Fruit fly (Drosophila melanogaster) whole organism, adult: ENCODE results near the gene CG13983.

Experiments used
- CG11617 ChIP-seq: fragments of 200-800 bp; sonication (Bioruptor generic); optimal IDR thresholded peaks from 2 replicates; lab custom pipeline; 2017; ENCODE audit warnings: mild to moderate bottlenecking, missing biosample characterization, missing genetic modification reagents, missing genetic modification characterization
- CG12768 ChIP-seq: fragments of 200-800 bp; sonication (Bioruptor generic); optimal IDR thresholded peaks from 2 replicates; lab custom pipeline; 2017; ENCODE audit warnings: missing biosample characterization, missing genetic modification characterization, mild to moderate bottlenecking, moderate library complexity, missing genetic modification reagents
- CG14711 ChIP-seq: fragments of 200-800 bp; sonication (Bioruptor generic); optimal IDR thresholded peaks from 2 replicates; lab custom pipeline; 2018; ENCODE audit warnings: missing biosample characterization, mild to moderate bottlenecking, missing genetic modification characterization, moderate library complexity
- CG1620 ChIP-seq: fragments of 200-800 bp; sonication (Bioruptor generic); optimal IDR thresholded peaks from 2 replicates; lab custom pipeline; 2016; ENCODE audit warnings: missing biosample characterization, missing genetic modification characterization
- CG33017 ChIP-seq: fragments of 200-800 bp; sonication (Bioruptor generic); optimal IDR thresholded peaks from 2 replicates; lab custom pipeline; 2018; ENCODE audit warnings: missing biosample characterization, mild to moderate bottlenecking, missing genetic modification characterization, moderate library complexity
- CG5204 ChIP-seq: fragments of 200-800 bp; sonication (Bioruptor generic); optimal IDR thresholded peaks from 2 replicates; lab custom pipeline; 2016; ENCODE audit warnings: missing biosample characterization, missing genetic modification characterization
- CG7045 ChIP-seq: fragments of 200-800 bp; sonication (Bioruptor generic); optimal IDR thresholded peaks from 2 replicates; lab custom pipeline; 2017; ENCODE audit warnings: missing biosample characterization, mild to moderate bottlenecking, missing genetic modification characterization
- CG7101 ChIP-seq: fragments of 200-800 bp; sonication (Bioruptor generic); optimal IDR thresholded peaks from 2 replicates; lab custom pipeline; 2018; ENCODE audit warnings: missing biosample characterization, mild to moderate bottlenecking, missing genetic modification characterization, moderate library complexity
- Clk ChIP-seq: fragments of 200-800 bp; sonication (Bioruptor generic); optimal IDR thresholded peaks from 2 replicates; lab custom pipeline; 2017; ENCODE audit warnings: missing biosample characterization, missing genetic modification characterization
- Crg-1 ChIP-seq: fragments of 200-800 bp; sonication (Bioruptor generic); optimal IDR thresholded peaks from 2 replicates; lab custom pipeline; 2016; ENCODE audit warnings: missing biosample characterization, missing genetic modification characterization
- Hr96 ChIP-seq: fragments of 200-800 bp; sonication (Bioruptor generic); optimal IDR thresholded peaks from 2 replicates; lab custom pipeline; 2016; ENCODE audit warnings: missing biosample characterization, missing genetic modification characterization
- Mnt ChIP-seq: fragments of 200-800 bp; sonication (Bioruptor generic); optimal IDR thresholded peaks from 2 replicates; lab custom pipeline; 2016; ENCODE audit warnings: missing biosample characterization, mild to moderate bottlenecking, missing genetic modification characterization
- bab1 ChIP-seq: fragments of 200-800 bp; sonication (Bioruptor generic); optimal IDR thresholded peaks from 3 replicates; lab custom pipeline; 2019; ENCODE audit warnings: missing biosample characterization, mild to moderate bottlenecking, missing genetic modification characterization, moderate library complexity
- cic ChIP-seq: fragments of 200-800 bp; sonication (Bioruptor generic); optimal IDR thresholded peaks from 2 replicates; lab custom pipeline; 2017; ENCODE audit warnings: missing biosample characterization, mild to moderate bottlenecking, missing genetic modification characterization, moderate library complexity
- cnc ChIP-seq, 2 experiments: fragments of >200 bp; optimal IDR thresholded peaks; 2 replicates each; lab custom pipeline; 2017
- kay ChIP-seq: fragments of 200-800 bp; sonication (Bioruptor generic); peaks from one replicate; lab custom pipeline; 2016; ENCODE audit warnings: missing biosample characterization, missing genetic modification characterization, borderline replicate concordance
- ovo ChIP-seq: fragments of 200-800 bp; sonication (Bioruptor generic); optimal IDR thresholded peaks from 2 replicates; lab custom pipeline; 2016; ENCODE audit warnings: missing biosample characterization, missing genetic modification characterization
- pad ChIP-seq: fragments of 200-800 bp; sonication (Bioruptor generic); optimal IDR thresholded peaks from 3 replicates; lab custom pipeline; 2017; ENCODE audit warnings: missing biosample characterization, missing genetic modification characterization, mild to moderate bottlenecking, moderate library complexity, missing genetic modification reagents
- tj ChIP-seq: fragments of 200-800 bp; sonication (Bioruptor generic); optimal IDR thresholded peaks from 3 replicates; lab custom pipeline; 2017; ENCODE audit warnings: missing biosample characterization, mild to moderate bottlenecking, missing genetic modification characterization, moderate library complexity
- toe ChIP-seq: fragments of 200-800 bp; sonication (Bioruptor generic); optimal IDR thresholded peaks from 2 replicates; lab custom pipeline; 2016; ENCODE audit warnings: missing biosample characterization, missing genetic modification characterization

Gene CG13983

dm6 chr2L:6253005-6253353 lies 11.3 kb downstream of the CG13983 start, which contains the start of gene Ddr:
Gene Ddr, plus strand, starts transcription at chr2L:6253123.
- TF ChIP-seq CG5204 (GFP tag; lab: Kevin White, UChicago) (no peak), cnc (optimal IDR thresholded peaks at IDR 0.05; lab: Kevin White, UChicago) (no peak), Clk (no peak), ovo (GFP tag; lab: Kevin White, UChicago) (no peak), kay (GFP tag; lab: Kevin White, UChicago) (no peak), CG33017 (no peak), toe (no peak), CG7045 (GFP tag; lab: Kevin White, UChicago) (no peak)

- no peak for TF ChIP-seq Mnt (GFP tag; lab: Kevin White, UChicago)
- TF ChIP-seq toe, result no peak
- TF ChIP-seq pad (GFP tag; lab: Kevin White, UChicago), result no peak
- peak; percentile 24 for TF ChIP-seq CG7045 (GFP tag; lab: Kevin White, UChicago)
Observed at dm6 chr2L:6252258-6253004, 11.9 kb downstream of the CG13983 start.

dm6 chr2L:6249421-6249820 lies 14.9 kb downstream of the CG13983 start:
- no peak for TF ChIP-seq CG7101 (tag; lab: Kevin White, UChicago)
- no peak for TF ChIP-seq CG5204 (GFP tag; lab: Kevin White, UChicago)
- TF ChIP-seq CG12768 (GFP tag; lab: Kevin White, UChicago), result no peak
- TF ChIP-seq cic (GFP tag; lab: Kevin White, UChicago), result no peak
- TF ChIP-seq tj, result no peak
- no peak for TF ChIP-seq CG1620 (GFP tag; lab: Kevin White, UChicago)
- no peak for TF ChIP-seq Crg-1
- no peak for TF ChIP-seq kay (GFP tag; lab: Kevin White, UChicago)
- no peak for TF ChIP-seq ovo (GFP tag; lab: Kevin White, UChicago)
- TF ChIP-seq toe, result no peak
- no peak for TF ChIP-seq Mnt (GFP tag; lab: Kevin White, UChicago)
- no peak for TF ChIP-seq cnc (optimal IDR thresholded peaks at IDR 0.05; lab: Kevin White, UChicago)

DNA sequence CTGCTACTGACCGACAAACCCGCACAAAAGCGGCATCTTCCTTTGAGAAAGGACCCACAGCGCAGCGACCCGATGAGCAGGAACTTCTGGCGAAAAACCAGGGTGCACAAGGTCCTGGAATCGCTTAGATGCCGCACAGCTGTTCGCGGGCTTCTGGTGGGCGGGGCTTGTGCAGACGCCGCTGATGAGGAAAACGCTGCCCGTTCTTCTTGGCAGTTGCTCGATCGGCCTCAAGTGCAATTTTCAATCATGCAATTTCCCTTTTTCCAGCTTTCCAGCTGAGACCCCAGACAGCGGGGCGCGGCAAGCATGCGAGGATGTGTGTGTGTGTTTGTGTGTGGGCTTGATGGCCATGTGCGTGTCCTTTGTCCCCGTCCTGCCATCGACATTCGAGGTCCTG lies 22.3 kb downstream of the CG13983 start:
- no peak for TF ChIP-seq CG5204 (GFP tag; lab: Kevin White, UChicago)
- TF ChIP-seq toe, result no peak

DNA sequence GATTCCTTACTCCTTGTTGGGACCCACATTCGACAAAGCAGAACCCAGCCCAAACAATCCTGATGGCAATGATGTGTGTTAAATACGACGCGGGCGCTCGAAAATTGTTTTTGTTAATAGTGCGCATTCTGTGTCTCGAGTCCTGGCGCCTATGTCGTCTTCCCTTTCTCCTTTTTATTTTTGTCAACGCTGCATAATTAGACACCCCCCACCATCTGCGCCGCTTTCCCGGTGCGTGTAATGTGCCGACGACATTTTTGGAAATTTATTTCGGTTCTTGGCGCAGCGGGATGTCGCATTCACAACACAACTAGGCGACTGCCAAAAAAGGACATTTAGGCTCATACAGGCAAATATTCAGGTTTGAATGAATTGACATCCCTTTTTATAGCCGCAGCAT lies 23.3 kb downstream of the CG13983 start:
- TF ChIP-seq Clk (no peak), Crg-1 (no peak), tj (no peak), CG12768 (GFP tag; lab: Kevin White, UChicago) (no peak), cnc (optimal IDR thresholded peaks at IDR 0.05; lab: Kevin White, UChicago) (no peak), bab1 (GFP tag; lab: Kevin White, UChicago) (no peak), Hr96 (no peak), toe (no peak), cic (GFP tag; lab: Kevin White, UChicago) (no peak), CG1620 (GFP tag; lab: Kevin White, UChicago) (no peak), CG5204 (GFP tag; lab: Kevin White, UChicago) (no peak), kay (GFP tag; lab: Kevin White, UChicago) (no peak), ovo (GFP tag; lab: Kevin White, UChicago) (no peak)

DNA sequence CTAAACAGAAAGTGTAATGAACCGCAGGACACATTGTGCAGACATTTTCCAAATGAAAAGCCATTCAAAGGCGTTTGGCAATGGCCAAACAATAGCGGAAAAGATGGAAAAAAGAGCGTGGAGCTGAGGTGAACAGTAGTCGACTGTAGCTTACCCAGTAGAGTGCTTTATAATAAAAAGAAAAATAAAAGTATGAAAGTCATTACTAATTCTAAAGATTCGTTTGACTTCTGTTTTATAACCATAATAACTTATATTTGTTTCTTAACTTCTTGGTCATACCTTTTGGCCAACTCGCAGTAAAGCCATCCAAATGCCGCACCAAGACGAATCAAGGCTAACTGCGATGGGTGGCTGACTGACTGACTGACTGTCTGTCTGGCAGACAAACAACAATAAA lies 25.0 kb downstream of the CG13983 start:
- no peak for TF ChIP-seq cic (GFP tag; lab: Kevin White, UChicago)
- no peak for TF ChIP-seq tj
- no peak for TF ChIP-seq bab1 (GFP tag; lab: Kevin White, UChicago)
- no peak for TF ChIP-seq CG14711 (tag; lab: Kevin White, UChicago)
- TF ChIP-seq Hr96, result no peak
- TF ChIP-seq Clk, result no peak
- TF ChIP-seq toe, result no peak
- no peak for TF ChIP-seq CG7101 (tag; lab: Kevin White, UChicago)
- no peak for TF ChIP-seq CG1620 (GFP tag; lab: Kevin White, UChicago)
- TF ChIP-seq cnc (optimal IDR thresholded peaks at IDR 0.05; lab: Kevin White, UChicago), result no peak
- TF ChIP-seq CG5204 (GFP tag; lab: Kevin White, UChicago), result no peak
- TF ChIP-seq CG33017, result no peak

DNA sequence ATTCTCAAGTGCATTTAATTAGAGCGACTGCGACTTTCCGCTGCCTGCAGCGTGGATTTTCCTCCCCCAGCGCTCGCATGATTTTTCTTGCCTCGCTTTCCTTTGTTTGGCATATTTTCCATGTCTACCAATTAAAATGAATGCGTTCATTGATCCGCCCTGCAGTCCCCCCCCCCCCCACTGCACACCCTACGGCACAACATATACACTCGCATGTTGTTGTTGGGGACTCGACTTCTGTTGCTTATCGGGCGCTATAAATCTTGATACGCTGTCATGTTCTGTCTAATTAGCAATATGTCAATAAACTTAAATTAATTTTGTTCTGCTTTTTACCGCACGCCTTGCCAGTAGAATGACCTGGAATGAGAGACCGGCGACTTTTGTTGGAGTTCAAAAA lies 27.9 kb downstream of the CG13983 start:
- TF ChIP-seq CG14711 (tag; lab: Kevin White, UChicago) (no peak), CG11617 (GFP tag; lab: Kevin White, UChicago) (no peak), CG5204 (GFP tag; lab: Kevin White, UChicago) (no peak), pad (GFP tag; lab: Kevin White, UChicago) (no peak), tj (no peak), Crg-1 (no peak), ovo (GFP tag; lab: Kevin White, UChicago) (no peak), bab1 (GFP tag; lab: Kevin White, UChicago) (no peak), cnc (optimal IDR thresholded peaks at IDR 0.05; lab: Kevin White, UChicago) (no peak), Mnt (GFP tag; lab: Kevin White, UChicago) (no peak), CG7101 (tag; lab: Kevin White, UChicago) (no peak)
